Fruit fly (Drosophila melanogaster): ENCODE results near the gene Psf1.

Psf1 gene

dm6 chr3L:1204674-1205547, 42.6 kb downstream of the Psf1 start, which contains the start of gene CG9119 (continued):
- TF ChIP-seq Nf-YC (tag; optimal IDR thresholded peaks at IDR 0.05): peak; percentile 54
- TF ChIP-seq ci (GFP tag; IDR thresholded peaks at IDR 0.05): no peak
- no peak for TF ChIP-seq hbn (GFP tag; IDR thresholded peaks at IDR 0.05; ENCODE audit: partially characterized antibody)
- no peak for TF ChIP-seq Lpt (GFP tag; optimal IDR thresholded peaks at IDR 0.05)
- TF ChIP-seq CG2712 (tag; optimal IDR thresholded peaks at IDR 0.05): peak; percentile 66
- TF ChIP-seq CG4730 (GFP tag; IDR thresholded peaks at IDR 0.05): 0 out of 2 replicates have a peak, but pooled peaks have one; percentile 36
- peak; percentile 51 for TF ChIP-seq nau (GFP tag; optimal IDR thresholded peaks at IDR 0.05)
- TF ChIP-seq Myb (GFP tag; optimal IDR thresholded peaks at IDR 0.05): peak; percentile 70
- peak; percentile 37 to 42 for TF ChIP-seq chif (GFP tag; optimal IDR thresholded peaks at IDR 0.05)
- no peak for TF ChIP-seq jigr1 (GFP tag; IDR thresholded peaks at IDR 0.05)
- peak; percentile 10 for TF ChIP-seq disco-r (GFP tag; optimal IDR thresholded peaks at IDR 0.05)
- TF ChIP-seq CG10209 (GFP tag; optimal IDR thresholded peaks at IDR 0.05): peak; percentile 74
- TF ChIP-seq Side (GFP tag; optimal IDR thresholded peaks at IDR 0.05): peak; percentile 68
- TF ChIP-seq NFAT (GFP tag; IDR thresholded peaks at IDR 0.05): no peak
- TF ChIP-seq ranshi (GFP tag; IDR thresholded peaks at IDR 0.05): no peak; the same call in 1 of the 2 replicates
- peak; percentile 63 for TF ChIP-seq CG18619 (GFP tag; optimal IDR thresholded peaks at IDR 0.05)
- peak; percentile 60 for TF ChIP-seq phol (tag; optimal IDR thresholded peaks at IDR 0.05)
- no peak for TF ChIP-seq sc (optimal IDR thresholded peaks at IDR 0.05)
- peak; percentile 32 for TF ChIP-seq sc (GFP tag; optimal IDR thresholded peaks at IDR 0.05)
- 0 out of 3 replicates have a peak, but pooled peaks have one; percentile 12 for TF ChIP-seq H15 (GFP tag; IDR thresholded peaks at IDR 0.05)
- peak; percentile 38 for TF ChIP-seq CG4424 (GFP tag; optimal IDR thresholded peaks at IDR 0.05)
- TF ChIP-seq CG4707 (GFP tag; optimal IDR thresholded peaks at IDR 0.05): no peak
- TF ChIP-seq CG8359 (GFP tag; optimal IDR thresholded peaks at IDR 0.05; ENCODE audit: borderline replicate concordance): peak; percentile 17
- TF ChIP-seq E2f2 (GFP tag; IDR thresholded peaks at IDR 0.05): peak; percentile 29; the same call in 1 of the 2 replicates
- TF ChIP-seq CG9215 (GFP tag; IDR thresholded peaks at IDR 0.05): peak; percentile 63
- TF ChIP-seq Sry-β (GFP tag; optimal IDR thresholded peaks at IDR 0.05): no peak
- TF ChIP-seq sens-2 (GFP tag; IDR thresholded peaks at IDR 0.05): no peak
- no peak for TF ChIP-seq inv (GFP tag; IDR thresholded peaks at IDR 0.05; ENCODE audit: partially characterized antibody)
- TF ChIP-seq da (GFP tag; optimal IDR thresholded peaks at IDR 0.05): peak; percentile 23
- 0 out of 2 replicates have a peak, but pooled peaks have one; percentile 6 for TF ChIP-seq ara (GFP tag; IDR thresholded peaks at IDR 0.05)
- peak; percentile 55; the same call in 2 of the 3 replicates for TF ChIP-seq CG11695 (GFP tag; IDR thresholded peaks at IDR 0.05)
- TF ChIP-seq CG31365 (tag; optimal IDR thresholded peaks at IDR 0.05): peak; percentile 9
- TF ChIP-seq cwo (GFP tag; optimal IDR thresholded peaks at IDR 0.05): peak; percentile 93
- TF ChIP-seq sens (GFP tag): peak; percentile 90
- TF ChIP-seq wor (GFP tag; IDR thresholded peaks at IDR 0.05): peak; percentile 44; the same call in 1 of the 2 replicates
- TF ChIP-seq CG16813 (GFP tag; IDR thresholded peaks at IDR 0.05; ENCODE audit: partially characterized antibody): no peak
- TF ChIP-seq CG10267 (tag; optimal IDR thresholded peaks at IDR 0.05): peak; percentile 25
- TF ChIP-seq CG32532 (GFP tag; IDR thresholded peaks at IDR 0.05): no peak; the same call in none of the 2 replicates
- TF ChIP-seq Med (GFP tag): peak; percentile 86
- TF ChIP-seq Hsf (GFP tag; optimal IDR thresholded peaks at IDR 0.05): peak; percentile 61
- peak; percentile 44; the same call in 1 of the 2 replicates for TF ChIP-seq seq (GFP tag; IDR thresholded peaks at IDR 0.05)
- TF ChIP-seq CG18599 (GFP tag; optimal IDR thresholded peaks at IDR 0.05): peak; percentile 86
- no peak for TF ChIP-seq Poxn (GFP tag; IDR thresholded peaks at IDR 0.05)
- TF ChIP-seq CG30431 (GFP tag; optimal IDR thresholded peaks at IDR 0.05): peak; percentile 49
- TF ChIP-seq Tbp (GFP tag; optimal IDR thresholded peaks at IDR 0.05): no peak
- peak; percentile 54 for TF ChIP-seq Six4 (GFP tag; optimal IDR thresholded peaks at IDR 0.05)
- no peak for TF ChIP-seq gce (GFP tag; IDR thresholded peaks at IDR 0.05)
- no peak for TF ChIP-seq Bgb (GFP tag; IDR thresholded peaks at IDR 0.05; ENCODE audit: partially characterized antibody)
- no peak for TF ChIP-seq CG7271 (tag; optimal IDR thresholded peaks at IDR 0.05)
